Worm (Caenorhabditis elegans) whole organism, young adult: Measurements from ENCODE around the gene C54F6.20.

Experiments
- B0336.3 ChIP-seq: fragments of 200-800 bp; sonication (Bioruptor generic); IDR thresholded peaks from 2 replicates; pipeline ENCODE4 v1.3.6; 2022; ENCODE audit warnings: missing genetic modification characterization, missing compliant biosample characterization
- C06A6.2 ChIP-seq: fragments of 200-800 bp; sonication (Bioruptor generic); conservative IDR thresholded peaks from 2 replicates; pipeline ENCODE4 v1.3.6; 2022; ENCODE audit warnings: missing genetic modification characterization, missing compliant biosample characterization
- F23B12.7 ChIP-seq: sonication (generic microtip); optimal IDR thresholded peaks from 2 replicates; lab custom pipeline; 2017; ENCODE audit warnings: missing genetic modification characterization, mild to moderate bottlenecking, missing compliant biosample characterization, antibody characterized with exemption, moderate library complexity; ENCODE audit not compliant: insufficient read depth
- F37B4.10 ChIP-seq: fragments of 200-800 bp; sonication (Bioruptor generic); IDR thresholded peaks from 2 replicates; pipeline ENCODE4 v1.3.6; 2022; ENCODE audit warnings: missing genetic modification characterization, missing compliant biosample characterization
- F39B2.1 ChIP-seq: fragments of 200-800 bp; sonication (Bioruptor generic); IDR thresholded peaks from 2 replicates; pipeline ENCODE4 v1.3.6; 2022; ENCODE audit warnings: missing genetic modification reagents, missing genetic modification characterization, missing compliant biosample characterization
- F49E8.2 ChIP-seq: sonication (generic microtip); optimal IDR thresholded peaks from 3 replicates; lab custom pipeline; 2017; ENCODE audit warnings: missing genetic modification characterization, mild to moderate bottlenecking, missing compliant biosample characterization, antibody characterized with exemption, moderate library complexity; ENCODE audit not compliant: insufficient read depth
- F55B11.4 ChIP-seq: sonication (generic microtip); optimal IDR thresholded peaks from 2 replicates; lab custom pipeline; 2016; ENCODE audit warnings: missing compliant biosample characterization, missing genetic modification characterization, borderline replicate concordance; ENCODE audit not compliant: insufficient read depth
- T07F8.4 ChIP-seq: sonication (generic microtip); optimal IDR thresholded peaks from 2 replicates; lab custom pipeline; 2016; ENCODE audit warnings: mild to moderate bottlenecking, missing genetic modification characterization, moderate library complexity, missing compliant biosample characterization
- Y53F4B.3 ChIP-seq: fragments of 200-800 bp; sonication (Bioruptor generic); IDR thresholded peaks from 2 replicates; pipeline ENCODE4 v1.3.6; 2022; ENCODE audit warnings: missing genetic modification reagents, missing genetic modification characterization, missing compliant biosample characterization
- ZK185.1 ChIP-seq: sonication (generic microtip); optimal IDR thresholded peaks from 2 replicates; lab custom pipeline; 2016; ENCODE audit warnings: mild to moderate bottlenecking, missing genetic modification characterization, missing compliant biosample characterization; ENCODE audit not compliant: poor library complexity, severe bottlenecking
- athp-1 ChIP-seq: sonication (generic microtip); optimal IDR thresholded peaks from 2 replicates; lab custom pipeline; 2017; ENCODE audit warnings: mild to moderate bottlenecking, missing genetic modification characterization, missing compliant biosample characterization
- ceh-100 ChIP-seq: fragments of 200-800 bp; sonication (Bioruptor generic); IDR thresholded peaks from 2 replicates; pipeline ENCODE4 v1.3.6; 2022; ENCODE audit warnings: missing genetic modification reagents, missing genetic modification characterization, missing compliant biosample characterization
- chd-7 ChIP-seq: sonication (generic microtip); optimal IDR thresholded peaks from 2 replicates; lab custom pipeline; 2016; ENCODE audit warnings: mild to moderate bottlenecking, missing genetic modification characterization, moderate library complexity, missing compliant biosample characterization
- die-1 ChIP-seq: sonication (generic microtip); optimal IDR thresholded peaks from 2 replicates; lab custom pipeline; 2016; ENCODE audit warnings: missing genotype, mild to moderate bottlenecking, missing genetic modification characterization, missing compliant biosample characterization
- dox-1 ChIP-seq: fragments of 200-800 bp; sonication (Bioruptor generic); IDR thresholded peaks from 2 replicates; pipeline ENCODE4 v1.3.6; 2022; ENCODE audit warnings: missing genetic modification reagents, missing genetic modification characterization, missing compliant biosample characterization
- dpl-1 ChIP-seq: fragments of 150-350 bp; optimal IDR thresholded peaks from 2 replicates; lab custom pipeline; 2014; ENCODE audit warnings: missing biosample characterization, missing genetic modification reagents, missing genetic modification characterization
- egl-18 ChIP-seq: fragments of 200-800 bp; sonication (Bioruptor generic); IDR thresholded peaks from 2 replicates; pipeline ENCODE4 v1.3.6; 2022; ENCODE audit warnings: missing genetic modification reagents, missing genetic modification characterization, missing compliant biosample characterization
- egrh-3 ChIP-seq: fragments of 200-800 bp; sonication (Bioruptor generic); IDR thresholded peaks from 2 replicates; pipeline ENCODE4 v1.3.6; 2022; ENCODE audit warnings: missing genetic modification reagents, missing genetic modification characterization, missing compliant biosample characterization
- ekl-4 ChIP-seq: fragments of 200-800 bp; sonication (Bioruptor generic); IDR thresholded peaks from 2 replicates; pipeline ENCODE4 v1.3.6; 2022; ENCODE audit warnings: missing genetic modification reagents, missing genetic modification characterization, missing compliant biosample characterization
- ets-4 ChIP-seq: fragments of 200-800 bp; sonication (Bioruptor generic); optimal IDR thresholded peaks from 2 replicates; lab custom pipeline; 2018; ENCODE audit warnings: mild to moderate bottlenecking, missing genetic modification characterization, missing compliant biosample characterization
- hlh-26 ChIP-seq: fragments of 200-800 bp; sonication (Bioruptor generic); conservative IDR thresholded peaks from 2 replicates; pipeline ENCODE4 v1.3.6; 2022; ENCODE audit warnings: missing genetic modification reagents, missing genetic modification characterization, missing compliant biosample characterization
- hmg-20 ChIP-seq: fragments of 200-800 bp; sonication (Bioruptor generic); IDR thresholded peaks from 2 replicates; pipeline ENCODE4 v1.3.6; 2022; ENCODE audit warnings: missing genetic modification reagents, missing genetic modification characterization, missing compliant biosample characterization
- hrde-1 ChIP-seq: sonication (generic microtip); optimal IDR thresholded peaks from 2 replicates; lab custom pipeline; 2016; ENCODE audit warnings: missing genetic modification characterization, mild to moderate bottlenecking, missing compliant biosample characterization, moderate library complexity, missing genotype, missing genetic modification reagents, borderline replicate concordance
- hsf-1 ChIP-seq: fragments of 200-800 bp; sonication (Bioruptor generic); IDR thresholded peaks from 2 replicates; pipeline ENCODE4 v1.3.6; 2022; ENCODE audit warnings: missing genetic modification reagents, missing genetic modification characterization, missing compliant biosample characterization
- lin-54 ChIP-seq: fragments of 200-800 bp; sonication (Bioruptor generic); optimal IDR thresholded peaks from 2 replicates; lab custom pipeline; 2018; ENCODE audit warnings: mild to moderate bottlenecking, missing genetic modification characterization, missing compliant biosample characterization
- lir-1 ChIP-seq: fragments of 200-800 bp; sonication (Bioruptor generic); conservative IDR thresholded peaks from 2 replicates; pipeline ENCODE4 v1.3.6; 2022; ENCODE audit warnings: missing genetic modification reagents, missing genetic modification characterization, missing compliant biosample characterization
- lsy-27 ChIP-seq: sonication (generic microtip); optimal IDR thresholded peaks from 2 replicates; lab custom pipeline; 2017; ENCODE audit warnings: missing genetic modification characterization, mild to moderate bottlenecking, missing compliant biosample characterization, antibody characterized with exemption, missing genotype, borderline replicate concordance; ENCODE audit not compliant: insufficient read depth
- mel-28 ChIP-seq: sonication (generic microtip); optimal IDR thresholded peaks from 2 replicates; lab custom pipeline; 2016; ENCODE audit warnings: borderline replicate concordance, mild to moderate bottlenecking, missing genetic modification characterization, missing compliant biosample characterization
- nfya-2 ChIP-seq: fragments of 200-800 bp; sonication (Bioruptor generic); IDR thresholded peaks from 2 replicates; pipeline ENCODE4 v1.3.6; 2022; ENCODE audit warnings: missing genetic modification reagents, missing genetic modification characterization, missing compliant biosample characterization
- nfyb-1 ChIP-seq: fragments of 200-800 bp; sonication (Bioruptor generic); IDR thresholded peaks from 2 replicates; pipeline ENCODE4 v1.3.6; 2022; ENCODE audit warnings: missing genetic modification reagents, missing genetic modification characterization, missing compliant biosample characterization
- nhr-179 ChIP-seq: sonication (generic microtip); optimal IDR thresholded peaks from 2 replicates; lab custom pipeline; 2016; ENCODE audit warnings: mild to moderate bottlenecking, missing genetic modification characterization, missing compliant biosample characterization
- nhr-27 ChIP-seq: fragments of 200-800 bp; sonication (Bioruptor generic); optimal IDR thresholded peaks from 2 replicates; lab custom pipeline; 2018; ENCODE audit warnings: mild to moderate bottlenecking, missing genetic modification characterization, moderate library complexity, missing compliant biosample characterization
- nhr-90 ChIP-seq: sonication (generic microtip); optimal IDR thresholded peaks from 2 replicates; lab custom pipeline; 2016; ENCODE audit warnings: missing genotype, mild to moderate bottlenecking, missing genetic modification characterization, missing compliant biosample characterization
- sea-2 ChIP-seq: fragments of 200-800 bp; sonication (Bioruptor generic); IDR thresholded peaks from 2 replicates; pipeline ENCODE4 v1.3.6; 2022; ENCODE audit warnings: missing genetic modification characterization, missing compliant biosample characterization
- snpc-1.3 ChIP-seq: sonication (generic microtip); optimal IDR thresholded peaks from 2 replicates; lab custom pipeline; 2017; ENCODE audit warnings: missing genetic modification characterization, mild to moderate bottlenecking, missing compliant biosample characterization, antibody characterized with exemption, moderate library complexity, missing genotype, missing genetic modification reagents; ENCODE audit not compliant: insufficient read depth
- sptf-2 ChIP-seq: fragments of 200-800 bp; sonication (Bioruptor generic); optimal IDR thresholded peaks from 2 replicates; lab custom pipeline; 2018; ENCODE audit warnings: mild to moderate bottlenecking, missing genetic modification characterization, missing compliant biosample characterization
- unc-62 ChIP-seq: fragments of 150-350 bp; optimal IDR thresholded peaks from 2 replicates; lab custom pipeline; 2014; ENCODE audit warnings: missing biosample characterization, missing genetic modification reagents, missing genetic modification characterization
- zim-3 ChIP-seq: sonication (generic microtip); optimal IDR thresholded peaks from 2 replicates; lab custom pipeline; 2017; ENCODE audit warnings: mild to moderate bottlenecking, missing genetic modification characterization, moderate library complexity, missing compliant biosample characterization
- ztf-18 ChIP-seq: sonication (generic microtip); optimal IDR thresholded peaks from 2 replicates; lab custom pipeline; 2016; ENCODE audit warnings: missing genotype, mild to moderate bottlenecking, missing genetic modification characterization, missing compliant biosample characterization
- ztf-25 ChIP-seq: fragments of 200-800 bp; sonication (Bioruptor generic); IDR thresholded peaks from 2 replicates; pipeline ENCODE4 v1.3.6; 2022; ENCODE audit warnings: missing genetic modification reagents, missing genetic modification characterization, missing compliant biosample characterization
- ztf-26 ChIP-seq: sonication (generic microtip); optimal IDR thresholded peaks from 2 replicates; lab custom pipeline; 2017; ENCODE audit warnings: missing genetic modification characterization, missing compliant biosample characterization
- ztf-28 ChIP-seq: fragments of 200-800 bp; sonication (Bioruptor generic); IDR thresholded peaks from 2 replicates; pipeline ENCODE4 v1.3.6; 2022; ENCODE audit warnings: missing genetic modification reagents, missing genetic modification characterization, missing compliant biosample characterization
- ztf-6 ChIP-seq: fragments of 200-800 bp; sonication (Bioruptor generic); IDR thresholded peaks from 2 replicates; pipeline ENCODE4 v1.3.6; 2022; ENCODE audit warnings: missing genetic modification reagents, missing genetic modification characterization, missing compliant biosample characterization

C54F6.20 gene

DNA sequence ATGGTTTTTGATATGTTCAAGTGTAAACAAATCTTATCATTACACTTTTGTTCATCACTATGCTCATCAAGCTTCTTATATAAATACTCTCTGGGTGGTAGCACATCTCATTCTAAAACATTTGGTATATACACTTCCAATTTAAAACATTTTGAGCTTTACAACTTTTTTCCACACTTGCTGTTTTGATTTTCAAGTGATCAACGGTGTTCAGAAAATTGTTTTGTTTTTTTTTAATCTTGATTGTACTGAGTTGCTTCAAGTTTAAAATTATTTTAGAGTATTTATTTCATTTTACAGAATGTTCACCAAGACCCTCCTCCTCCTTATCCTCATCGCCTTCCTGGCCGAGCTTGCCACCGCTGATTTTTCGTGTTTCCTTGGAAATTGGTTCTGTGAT, 4.3 kb downstream of the C54F6.20 start, which contains the start of gene C54F6.5:
C54F6.5 (plus strand) TSS at position 301 of the 400 bp plus-strand sequence.
- TF ChIP-seq nfya-2 (GFP tag; lab: Robert Waterston, UW) (no peak), T07F8.4 (tag; lab: Kevin White, UChicago) (no peak)
- TF ChIP-seq, all 124 proteins: peak for 0

DNA sequence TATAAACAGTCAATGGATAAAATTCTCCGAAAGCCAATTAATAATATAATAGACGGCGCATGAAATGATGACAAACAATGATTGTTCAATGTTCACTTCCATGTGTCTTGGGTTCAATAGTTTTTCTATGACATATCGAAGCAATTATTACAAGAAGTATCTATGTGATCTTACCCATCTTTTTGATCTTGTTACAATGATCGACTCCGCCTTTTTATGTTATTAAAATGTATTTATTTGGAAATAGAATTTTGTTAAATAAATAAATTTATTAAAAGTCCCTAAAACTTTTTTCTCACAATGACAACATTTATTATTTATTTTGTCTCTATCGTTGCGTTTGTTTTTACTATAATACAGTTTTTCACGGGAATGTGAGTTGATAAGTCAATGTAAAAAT, 5.3 kb downstream of the C54F6.20 start, which contains the start of gene swt-2:
swt-2 (plus strand) TSS at position 301 of the 400 bp plus-strand sequence.
- TF ChIP-seq ztf-26 (tag; lab: Kevin White, UChicago) (no peak), egrh-3 (GFP tag; lab: Robert Waterston, UW) (no peak), die-1 (tag; lab: Kevin White, UChicago) (no peak), ceh-100 (GFP tag; lab: Robert Waterston, UW) (no peak), F49E8.2 (tag; lab: Kevin White, UChicago) (no peak), hsf-1 (GFP tag; lab: Robert Waterston, UW) (no peak), sptf-2 (GFP tag; lab: Kevin White, UChicago) (no peak), B0336.3 (no peak), hrde-1 (no peak), C06A6.2 (GFP tag; lab: Robert Waterston, UW) (no peak), lin-54 (GFP tag; lab: Kevin White, UChicago) (no peak), hmg-20 (GFP tag; lab: Robert Waterston, UW) (no peak), F55B11.4 (no peak), nhr-90 (no peak), nfyb-1 (GFP tag; lab: Robert Waterston, UW) (no peak), athp-1 (tag; lab: Kevin White, UChicago) (no peak), snpc-1.3 (tag; lab: Kevin White, UChicago) (no peak), lir-1 (GFP tag; lab: Robert Waterston, UW) (no peak)

DNA sequence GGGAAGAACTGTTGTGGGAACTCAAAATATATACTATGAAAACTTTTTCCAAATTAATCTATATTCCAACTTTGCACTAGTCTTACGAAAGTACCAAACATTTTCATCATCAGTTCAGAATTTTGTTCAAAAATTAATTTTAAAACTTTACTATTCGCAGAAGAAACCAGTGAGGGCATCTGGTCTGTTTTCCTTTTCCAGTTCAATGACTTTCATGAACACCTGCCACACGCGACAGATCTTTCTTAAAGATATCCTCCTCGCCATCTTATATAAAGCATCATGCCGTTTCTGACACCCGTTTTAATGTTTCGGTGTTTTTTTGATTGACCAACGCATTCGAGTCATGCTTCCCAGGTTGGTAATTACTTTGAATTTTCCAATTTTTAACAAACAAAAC, 8.4 kb downstream of the C54F6.20 start, which contains the start of gene C54F6.3:
C54F6.3 (plus strand) TSS at position 301 of the 400 bp plus-strand sequence.
- TF ChIP-seq mel-28 (tag; lab: Kevin White, UChicago) (no peak), ekl-4 (GFP tag; lab: Robert Waterston, UW) (no peak), ztf-6 (GFP tag; lab: Robert Waterston, UW) (no peak), egl-18 (GFP tag; lab: Robert Waterston, UW) (no peak), F37B4.10 (GFP tag; lab: Robert Waterston, UW) (no peak), egrh-3 (GFP tag; lab: Robert Waterston, UW) (no peak), hlh-26 (GFP tag; lab: Robert Waterston, UW) (no peak), ets-4 (GFP tag; lab: Kevin White, UChicago) (no peak), nhr-27 (tag; lab: Kevin White, UChicago) (no peak)
- TF ChIP-seq, all 124 proteins: peak for 0

DNA sequence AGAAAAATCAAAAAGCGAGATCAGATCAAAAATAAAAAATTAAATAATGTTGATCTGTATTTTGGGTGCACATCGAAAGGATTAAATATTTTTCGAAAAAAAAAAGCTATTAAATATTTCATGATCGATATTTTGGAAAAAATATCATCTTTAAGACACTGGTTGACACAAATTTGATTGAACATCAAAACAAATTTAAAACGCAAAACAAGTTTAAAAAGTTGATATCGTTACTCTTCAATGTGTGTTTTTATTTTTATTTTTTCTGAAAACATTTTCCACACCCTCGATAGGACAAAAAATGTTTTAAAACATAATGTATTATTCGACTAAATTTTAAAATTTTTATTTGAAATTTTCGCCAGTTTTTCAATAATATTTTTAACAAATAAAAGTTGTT, 13.5 kb downstream of the C54F6.20 start, which contains the start of gene C54F6.12:
C54F6.12 (minus strand) TSS at position 101 of the 400 bp plus-strand sequence.
- TF ChIP-seq F39B2.1 (GFP tag; lab: Robert Waterston, UW) (no peak), zim-3 (tag; lab: Kevin White, UChicago) (no peak), sea-2 (GFP tag; lab: Robert Waterston, UW) (no peak), ets-4 (GFP tag; lab: Kevin White, UChicago) (no peak), Y53F4B.3 (GFP tag; lab: Robert Waterston, UW) (no peak), ZK185.1 (no peak), ztf-25 (GFP tag; lab: Robert Waterston, UW) (no peak), nhr-179 (tag; lab: Kevin White, UChicago) (no peak), ceh-100 (GFP tag; lab: Robert Waterston, UW) (no peak), hlh-26 (GFP tag; lab: Robert Waterston, UW) (no peak), unc-62 (no peak), chd-7 (tag; lab: Kevin White, UChicago) (no peak), ztf-28 (GFP tag; lab: Robert Waterston, UW) (no peak), dox-1 (no peak), dpl-1 (no peak), lsy-27 (tag; lab: Kevin White, UChicago) (no peak), F23B12.7 (tag; lab: Kevin White, UChicago) (no peak), ztf-18 (tag; lab: Kevin White, UChicago) (no peak)
